Fruit fly (Drosophila melanogaster) whole organism, embryonic: ENCODE data around the gene ZnT35C.

Source experiments
- CG11504 ChIP-seq: fragments of 200-800 bp; sonication (Bioruptor generic); optimal IDR thresholded peaks from 3 replicates; lab custom pipeline; 2019; ENCODE audit warnings: missing biosample characterization, mild to moderate bottlenecking, missing genetic modification characterization, moderate library complexity
- CG13296 ChIP-seq: fragments of 200-800 bp; sonication (Bioruptor generic); optimal IDR thresholded peaks from 3 replicates; lab custom pipeline; 2018; ENCODE audit warnings: missing biosample characterization, mild to moderate bottlenecking, missing genetic modification characterization
- CG14014 ChIP-seq: fragments of 200-800 bp; sonication (Bioruptor generic); IDR thresholded peaks from 2 replicates; pipeline ENCODE4 v1.3.6; 2022; ENCODE audit warnings: missing biosample characterization, missing genetic modification characterization
- CG15011 ChIP-seq: fragments of 200-800 bp; sonication (Bioruptor generic); optimal IDR thresholded peaks from 3 replicates; lab custom pipeline; 2018; ENCODE audit warnings: missing biosample characterization, mild to moderate bottlenecking, missing genetic modification characterization
- CG15269 ChIP-seq: fragments of 200-800 bp; sonication (Bioruptor generic); optimal IDR thresholded peaks from 2 replicates; lab custom pipeline; 2018; ENCODE audit warnings: missing biosample characterization, mild to moderate bottlenecking, missing genetic modification characterization, moderate library complexity
- CG1603 ChIP-seq: fragments of 200-800 bp; sonication (Bioruptor generic); optimal IDR thresholded peaks from 2 replicates; lab custom pipeline; 2019; ENCODE audit warnings: missing biosample characterization, mild to moderate bottlenecking, missing genetic modification characterization, moderate library complexity
- CG16813 ChIP-seq: fragments of 200-800 bp; sonication (Bioruptor generic); IDR thresholded peaks from 3 replicates; pipeline ENCODE4 v1.3.6; 2022; ENCODE audit warnings: missing biosample characterization, missing genetic modification characterization; ENCODE audit not compliant: partially characterized antibody
- CG18476 ChIP-seq: fragments of 200-800 bp; sonication (Bioruptor generic); optimal IDR thresholded peaks from 2 replicates; lab custom pipeline; 2016; ENCODE audit warnings: missing biosample characterization, mild to moderate bottlenecking, missing genetic modification characterization
- CG2202 ChIP-seq: fragments of 200-800 bp; sonication (Bioruptor generic); optimal IDR thresholded peaks from 2 replicates; lab custom pipeline; 2018; ENCODE audit warnings: missing biosample characterization, mild to moderate bottlenecking, missing genetic modification characterization
- CG4404 ChIP-seq: fragments of 200-800 bp; sonication (Bioruptor generic); IDR thresholded peaks from 2 replicates; pipeline ENCODE4 v1.3.6; 2022; ENCODE audit warnings: missing biosample characterization, missing genetic modification characterization
- CG4424 ChIP-seq: fragments of 200-800 bp; sonication (Bioruptor generic); optimal IDR thresholded peaks from 3 replicates; lab custom pipeline; 2016; ENCODE audit warnings: missing biosample characterization, missing genetic modification characterization
- CG7839 ChIP-seq: fragments of 200-800 bp; sonication (Bioruptor generic); optimal IDR thresholded peaks from 3 replicates; lab custom pipeline; 2018; ENCODE audit warnings: missing biosample characterization, mild to moderate bottlenecking, missing genetic modification characterization, moderate library complexity
- CG9932 ChIP-seq: fragments of 200-800 bp; sonication (Bioruptor generic); IDR thresholded peaks from 2 replicates; pipeline ENCODE4 v1.3.6; 2022; ENCODE audit warnings: missing biosample characterization, missing genetic modification characterization
- D19A ChIP-seq: fragments of 200-800 bp; optimal IDR thresholded peaks from 3 replicates; lab custom pipeline; 2019; ENCODE audit warnings: missing biosample characterization, mild to moderate bottlenecking, missing genetic modification characterization, moderate library complexity
- Drgx ChIP-seq: fragments of 200-800 bp; sonication (Bioruptor generic); IDR thresholded peaks from 2 replicates; pipeline ENCODE4 v1.3.6; 2022; ENCODE audit warnings: missing biosample characterization, missing genetic modification characterization
- Elba2 ChIP-seq: fragments of 200-800 bp; sonication (Bioruptor generic); optimal IDR thresholded peaks from 3 replicates; lab custom pipeline; 2016; ENCODE audit warnings: missing biosample characterization, missing genetic modification characterization
- HHEX ChIP-seq: fragments of 200-800 bp; sonication (Bioruptor generic); optimal IDR thresholded peaks from 3 replicates; lab custom pipeline; 2017; ENCODE audit warnings: missing biosample characterization, mild to moderate bottlenecking, missing genetic modification characterization, missing genetic modification reagents
- Med ChIP-seq: fragments of 200-800 bp; sonication (Bioruptor generic); peaks from one replicate; lab custom pipeline; 2016; ENCODE audit warnings: missing biosample characterization, missing genetic modification characterization, mild to moderate bottlenecking, inconsistent platforms, moderate library complexity
- PHDP ChIP-seq: fragments of 200-800 bp; sonication (Bioruptor generic); optimal IDR thresholded peaks from 3 replicates; lab custom pipeline; 2018; ENCODE audit warnings: missing biosample characterization, mild to moderate bottlenecking, missing genetic modification characterization, moderate library complexity
- Ptx1 ChIP-seq: fragments of 200-800 bp; sonication (Bioruptor generic); IDR thresholded peaks from 2 replicates; pipeline ENCODE4 v1.3.6; 2022; ENCODE audit warnings: missing biosample characterization, missing genetic modification characterization
- Rfx ChIP-seq: fragments of 200-800 bp; sonication (Bioruptor generic); IDR thresholded peaks from 2 replicates; pipeline ENCODE4 v1.3.6; 2022; ENCODE audit warnings: missing biosample characterization, missing genetic modification characterization
- Xrp1 ChIP-seq: fragments of 200-800 bp; sonication (Bioruptor generic); IDR thresholded peaks from 2 replicates; pipeline ENCODE4 v1.3.6; 2022; ENCODE audit warnings: missing biosample characterization, missing genetic modification characterization
- amos ChIP-seq: fragments of 200-800 bp; sonication (Bioruptor generic); IDR thresholded peaks from 2 replicates; pipeline ENCODE4 v1.3.6; 2022; ENCODE audit warnings: missing biosample characterization, missing genetic modification characterization; ENCODE audit not compliant: partially characterized antibody
- ase ChIP-seq: fragments of 200-800 bp; sonication (Bioruptor generic); IDR thresholded peaks from 3 replicates; pipeline ENCODE4 v1.3.6; 2022; ENCODE audit warnings: missing biosample characterization, missing genetic modification characterization
- gem ChIP-seq: fragments of 200-800 bp; sonication (Bioruptor generic); optimal IDR thresholded peaks from 2 replicates; lab custom pipeline; 2019; ENCODE audit warnings: missing biosample characterization, mild to moderate bottlenecking, missing genetic modification characterization, moderate library complexity
- klu ChIP-seq: fragments of 200-800 bp; sonication (Bioruptor generic); IDR thresholded peaks from 2 replicates; pipeline ENCODE4 v1.3.6; 2022; ENCODE audit warnings: missing biosample characterization, missing genetic modification characterization
- luna ChIP-seq: fragments of 200-800 bp; sonication (Bioruptor generic); optimal IDR thresholded peaks from 2 replicates; lab custom pipeline; 2016; ENCODE audit warnings: missing biosample characterization, missing genetic modification characterization
- mam ChIP-seq: fragments of 200-800 bp; sonication (Bioruptor generic); optimal IDR thresholded peaks from 3 replicates; lab custom pipeline; 2016; ENCODE audit warnings: missing biosample characterization, missing genetic modification characterization
- phol ChIP-seq: fragments of 200-800 bp; sonication (Bioruptor generic); optimal IDR thresholded peaks from 3 replicates; lab custom pipeline; 2018; ENCODE audit warnings: missing biosample characterization, mild to moderate bottlenecking, missing genetic modification characterization, moderate library complexity
- pnt ChIP-seq: fragments of 200-800 bp; sonication (Bioruptor generic); optimal IDR thresholded peaks from 3 replicates; lab custom pipeline; 2016; ENCODE audit warnings: missing biosample characterization, missing genetic modification characterization
- prd ChIP-seq, 3 experiments: fragments of >200 bp in 2 of 3; fragments of 200-800 bp in 1 of 3; sonication (Bioruptor generic) in 1 of 3; optimal IDR thresholded peaks in 2 of 3; IDR thresholded peaks in 1 of 3; 2 replicates in 2 of 3; 3 replicates in 1 of 3; pipeline versions ENCODE4 v1.3.6 to Lab custom; 2017 to 2022; ENCODE audit warnings: missing biosample characterization in 1 of 3, missing genetic modification characterization in 1 of 3
- row ChIP-seq: fragments of 200-800 bp; sonication (Bioruptor generic); IDR thresholded peaks from 3 replicates; pipeline ENCODE4 v1.3.6; 2022; ENCODE audit warnings: missing biosample characterization, missing genetic modification characterization
- sd ChIP-seq: fragments of 200-800 bp; sonication (Bioruptor generic); optimal IDR thresholded peaks from 3 replicates; lab custom pipeline; 2018; ENCODE audit warnings: missing biosample characterization, mild to moderate bottlenecking, missing genetic modification characterization, moderate library complexity
- sens ChIP-seq: fragments of 200-800 bp; sonication (Bioruptor generic); peaks from one replicate; lab custom pipeline; 2016; ENCODE audit warnings: missing biosample characterization, missing genetic modification characterization
- sisA ChIP-seq: fragments of 200-800 bp; sonication (Bioruptor generic); IDR thresholded peaks from 2 replicates; pipeline ENCODE4 v1.3.6; 2022; ENCODE audit warnings: missing biosample characterization, missing genetic modification characterization
- vfl ChIP-seq: fragments of 200-800 bp; sonication (Bioruptor generic); optimal IDR thresholded peaks from 2 replicates; lab custom pipeline; 2016; ENCODE audit warnings: missing biosample characterization, missing genetic modification characterization
- zf30C ChIP-seq: fragments of 200-800 bp; sonication (Bioruptor generic); optimal IDR thresholded peaks from 3 replicates; lab custom pipeline; 2018; ENCODE audit warnings: missing biosample characterization, mild to moderate bottlenecking, missing genetic modification characterization

ZnT35C gene

dm6 chr2L:15274292-15274691, 26.8 kb upstream of the ZnT35C start (continued):
- TF ChIP-seq klu (GFP tag; lab: Robert Waterston, UW) (no peak), Elba2 (GFP tag; lab: Kevin White, UChicago) (peak; percentile 2), PHDP (peak; percentile 11), CG15269 (peak; percentile 14), Med (GFP tag; lab: Kevin White, UChicago) (peak; percentile 55), row (GFP tag; lab: Robert Waterston, UW) (peak; percentile 46; the same call in 2 of the 3 replicates), CG14014 (GFP tag; lab: Robert Waterston, UW) (no peak), HHEX (GFP tag; lab: Kevin White, UChicago) (no peak), D19A (tag; lab: Kevin White, UChicago) (no peak), zf30C (no peak), luna (GFP tag; lab: Kevin White, UChicago) (no peak), CG18476 (GFP tag; lab: Kevin White, UChicago) (no peak), CG2202 (tag; lab: Kevin White, UChicago) (no peak), Rfx (GFP tag; lab: Robert Waterston, UW) (0 out of 2 replicates have a peak, but pooled peaks have one; percentile 35)

dm6 chr2L:15273521-15274123, 26.1 kb upstream of the ZnT35C start:
- peak; percentile 29; the same call in 1 of the 3 replicates for TF ChIP-seq row (GFP tag; lab: Robert Waterston, UW)
- TF ChIP-seq vfl (GFP tag; lab: Kevin White, UChicago): no peak
- peak; percentile 22 for TF ChIP-seq phol (tag; lab: Kevin White, UChicago)
- 0 out of 2 replicates have a peak, but pooled peaks have one; percentile 16 for TF ChIP-seq CG9932 (GFP tag; lab: Robert Waterston, UW)
- peak; percentile 39 for TF ChIP-seq CG1603 (tag; lab: Kevin White, UChicago)
- peak; percentile 42; the same call in 1 of the 2 replicates for TF ChIP-seq Xrp1 (GFP tag; lab: Robert Waterston, UW)
- TF ChIP-seq CG4404: 0 out of 2 replicates have a peak, but pooled peaks have one; percentile 19
- TF ChIP-seq CG13296 (GFP tag; lab: Kevin White, UChicago): no peak
- peak; percentile 14; the same call in 1 of the 2 replicates for TF ChIP-seq sisA (GFP tag; lab: Robert Waterston, UW)
- TF ChIP-seq gem: peak; percentile 25
- TF ChIP-seq Drgx (GFP tag; lab: Robert Waterston, UW): 0 out of 2 replicates have a peak, but pooled peaks have one; percentile 31
- TF ChIP-seq CG7839 (tag; lab: Kevin White, UChicago): no peak
- TF ChIP-seq Ptx1: peak; percentile 21; the same call in 1 of the 2 replicates
- no peak for TF ChIP-seq sd (tag; lab: Kevin White, UChicago)
- no peak for TF ChIP-seq ase (GFP tag; lab: Robert Waterston, UW)
- no peak for TF ChIP-seq prd (optimal IDR thresholded peaks at IDR 0.05; lab: Kevin White, UChicago)
- peak; percentile 11; the same call in 1 of the 3 replicates for TF ChIP-seq prd (GFP tag; IDR thresholded peaks at IDR 0.05; lab: Robert Waterston, UW)
- no peak for TF ChIP-seq CG15011
- TF ChIP-seq mam (GFP tag; lab: Kevin White, UChicago): peak; percentile 18
- peak; percentile 32 for TF ChIP-seq Med (GFP tag; lab: Kevin White, UChicago)
- peak; percentile 0 for TF ChIP-seq pnt (GFP tag; lab: Kevin White, UChicago)
- peak; percentile 95 for TF ChIP-seq CG11504 (tag; lab: Kevin White, UChicago)
- peak; percentile 77 for TF ChIP-seq sens
- no peak for TF ChIP-seq CG16813 (GFP tag; lab: Robert Waterston, UW)
- TF ChIP-seq amos (GFP tag; lab: Robert Waterston, UW): no peak
- peak; percentile 15 for TF ChIP-seq CG4424
